Worm (Caenorhabditis elegans) whole organism, L3 larva: ENCODE results near the gene R52.5.
"Not testable (repeated sequence)": the region's sequence is repeated elsewhere in the genome, so short reads cannot be mapped to it uniquely, and the experiment has no call there.

Experiments
- ceh-9 ChIP-seq: sonication (generic microtip); optimal IDR thresholded peaks from 2 replicates; lab custom pipeline; 2018; ENCODE audit warnings: missing biosample characterization, missing genetic modification characterization
- egl-27 ChIP-seq: sonication (generic microtip); optimal IDR thresholded peaks from 4 replicates; lab custom pipeline; 2017; ENCODE audit warnings: missing biosample characterization, missing genetic modification reagents, missing genetic modification characterization
- egl-5 ChIP-seq: fragments of 150-350 bp; optimal IDR thresholded peaks from 2 replicates; lab custom pipeline; 2017; ENCODE audit warnings: missing biosample characterization, missing genetic modification reagents, missing genetic modification characterization, inconsistent platforms
- elt-3 ChIP-seq, 3 experiments: fragments of 150-350 bp in 1 of 3; sonication (generic microtip) in 2 of 3; optimal IDR thresholded peaks; 2 replicates in 2 of 3; 4 replicates in 1 of 3; lab custom pipeline; 2014 to 2017; ENCODE audit warnings: missing biosample characterization in 3 of 3, missing genetic modification characterization in 3 of 3
- fkh-10 ChIP-seq: sonication (generic microtip); optimal IDR thresholded peaks from 2 replicates; lab custom pipeline; 2017; ENCODE audit warnings: missing biosample characterization, missing genetic modification reagents, missing genetic modification characterization
- fkh-2 ChIP-seq: fragments of 150-350 bp; optimal IDR thresholded peaks from 2 replicates; lab custom pipeline; 2014; ENCODE audit warnings: missing biosample characterization, missing genetic modification reagents, missing genetic modification characterization
- fos-1 ChIP-seq: fragments of 150-350 bp; optimal IDR thresholded peaks from 2 replicates; lab custom pipeline; 2014; ENCODE audit warnings: missing biosample characterization, missing genetic modification characterization
- jun-1 ChIP-seq: fragments of 150-350 bp; optimal IDR thresholded peaks from 2 replicates; lab custom pipeline; 2014; ENCODE audit warnings: missing biosample characterization, missing genetic modification reagents, missing genetic modification characterization
- lin-15B ChIP-seq: fragments of 150-350 bp; optimal IDR thresholded peaks from 2 replicates; lab custom pipeline; 2014; ENCODE audit warnings: missing biosample characterization, missing genetic modification characterization
- lin-39 ChIP-seq: fragments of 150-350 bp; optimal IDR thresholded peaks from 2 replicates; lab custom pipeline; 2018; ENCODE audit warnings: missing biosample characterization, missing genetic modification reagents, missing genetic modification characterization
- lsy-12 ChIP-seq: sonication (generic microtip); optimal IDR thresholded peaks from 2 replicates; lab custom pipeline; 2016; ENCODE audit warnings: mild to moderate bottlenecking, missing genetic modification characterization, missing compliant biosample characterization
- mdl-1 ChIP-seq: fragments of 150-350 bp; optimal IDR thresholded peaks from 2 replicates; lab custom pipeline; 2014; ENCODE audit warnings: missing biosample characterization, missing genetic modification characterization
- mml-1 ChIP-seq: fragments of 150-350 bp; sonication (generic microtip); optimal IDR thresholded peaks from 3 replicates; lab custom pipeline; 2014; ENCODE audit warnings: missing biosample characterization, missing genetic modification characterization
- nfya-1 ChIP-seq: sonication (generic microtip); optimal IDR thresholded peaks from 2 replicates; lab custom pipeline; 2017; ENCODE audit warnings: missing genetic modification characterization, mild to moderate bottlenecking, missing compliant biosample characterization, antibody characterized with exemption, moderate library complexity; ENCODE audit not compliant: insufficient read depth
- nhr-11 ChIP-seq: fragments of 150-350 bp; optimal IDR thresholded peaks from 2 replicates; lab custom pipeline; 2014; ENCODE audit warnings: missing biosample characterization, missing genetic modification characterization
- nhr-12 ChIP-seq: fragments of 150-350 bp; optimal IDR thresholded peaks from 2 replicates; lab custom pipeline; 2014; ENCODE audit warnings: missing biosample characterization, missing genetic modification characterization
- nhr-23 ChIP-seq: fragments of 150-350 bp; optimal IDR thresholded peaks from 2 replicates; lab custom pipeline; 2014; ENCODE audit warnings: missing biosample characterization, missing genetic modification reagents, missing genetic modification characterization
- nhr-237 ChIP-seq: fragments of 150-350 bp; optimal IDR thresholded peaks from 2 replicates; lab custom pipeline; 2014; ENCODE audit warnings: missing biosample characterization, missing genetic modification characterization
- nhr-25 ChIP-seq: sonication (generic microtip); optimal IDR thresholded peaks from 2 replicates; lab custom pipeline; 2017; ENCODE audit warnings: missing biosample characterization, missing genetic modification characterization
- nhr-43 ChIP-seq: sonication (generic microtip); optimal IDR thresholded peaks from 2 replicates; lab custom pipeline; 2016; ENCODE audit warnings: mild to moderate bottlenecking, missing genetic modification characterization, missing compliant biosample characterization; ENCODE audit not compliant: poor library complexity, severe bottlenecking
- nhr-67 ChIP-seq: fragments of 150-350 bp; optimal IDR thresholded peaks from 2 replicates; lab custom pipeline; 2014; ENCODE audit warnings: missing biosample characterization, missing genetic modification characterization
- nhr-76 ChIP-seq: fragments of 150-350 bp; sonication (generic microtip); optimal IDR thresholded peaks from 5 replicates; lab custom pipeline; 2014; ENCODE audit warnings: missing biosample characterization, missing genetic modification characterization
- nhr-77 ChIP-seq: fragments of 150-350 bp; optimal IDR thresholded peaks from 2 replicates; lab custom pipeline; 2014; ENCODE audit warnings: missing biosample characterization, missing genetic modification characterization
- pha-4 ChIP-seq: fragments of 150-350 bp; optimal IDR thresholded peaks from 2 replicates; lab custom pipeline; 2014; ENCODE audit warnings: missing biosample characterization, missing genetic modification reagents, missing genetic modification characterization
- pqm-1 ChIP-seq: fragments of 150-350 bp; optimal IDR thresholded peaks from 2 replicates; lab custom pipeline; 2017; ENCODE audit warnings: missing biosample characterization, missing genetic modification characterization, inconsistent platforms
- sea-2 ChIP-seq: fragments of 150-350 bp; sonication (generic microtip); optimal IDR thresholded peaks from 4 replicates; lab custom pipeline; 2014; ENCODE audit warnings: missing biosample characterization, missing genetic modification reagents, missing genetic modification characterization
- skn-1 ChIP-seq: fragments of 150-350 bp; optimal IDR thresholded peaks from 2 replicates; lab custom pipeline; 2014; ENCODE audit warnings: missing biosample characterization, missing genetic modification characterization
- snpc-4 ChIP-seq: fragments of 150-350 bp; optimal IDR thresholded peaks from 2 replicates; lab custom pipeline; 2014; ENCODE audit warnings: missing biosample characterization, missing genetic modification characterization
- tbx-2 ChIP-seq: sonication (generic microtip); optimal IDR thresholded peaks from 2 replicates; lab custom pipeline; 2016; ENCODE audit warnings: mild to moderate bottlenecking, missing genetic modification characterization, missing compliant biosample characterization
- unc-39 ChIP-seq: sonication (generic microtip); optimal IDR thresholded peaks from 4 replicates; lab custom pipeline; 2017; ENCODE audit warnings: missing biosample characterization, missing genetic modification characterization
- unc-62 ChIP-seq: fragments of 150-350 bp; sonication (generic microtip); optimal IDR thresholded peaks from 4 replicates; lab custom pipeline; 2014; ENCODE audit warnings: missing biosample characterization, missing genetic modification reagents, missing genetic modification characterization
- zag-1 ChIP-seq: fragments of 150-350 bp; optimal IDR thresholded peaks from 2 replicates; lab custom pipeline; 2014; ENCODE audit warnings: missing biosample characterization, missing genetic modification characterization

Gene R52.5

ce11 chrII:2109943-2110342 is at the start of gene R52.5:
Gene R52.5 (minus strand): TSS chrII:2110043.
- no peak for TF ChIP-seq lin-39 (tag; lab: Kevin White, UChicago)
- TF ChIP-seq egl-5 (tag; lab: Kevin White, UChicago), result no peak
- TF ChIP-seq fkh-10, result no peak
- TF ChIP-seq nhr-43 (tag; lab: Kevin White, UChicago), result no peak
- TF ChIP-seq elt-3 (tag; optimal IDR thresholded peaks at IDR 0.05; lab: Kevin White, UChicago), result no peak
- no peak for TF ChIP-seq jun-1 (tag; lab: Kevin White, UChicago)
- TF ChIP-seq skn-1 (tag; lab: Kevin White, UChicago), result no peak
- no peak for TF ChIP-seq nhr-237 (tag; lab: Kevin White, UChicago)
- no peak for TF ChIP-seq nfya-1
- no peak for TF ChIP-seq mdl-1 (tag; lab: Kevin White, UChicago)
- no peak for TF ChIP-seq egl-27
- TF ChIP-seq zag-1, result no peak
- TF ChIP-seq nhr-12 (tag; lab: Kevin White, UChicago), result no peak
- no peak for TF ChIP-seq sea-2 (GFP tag; lab: Kevin White, UChicago)
- TF ChIP-seq nhr-77 (tag; lab: Kevin White, UChicago), result no peak
- no peak for TF ChIP-seq ceh-9 (tag; lab: Kevin White, UChicago)
- TF ChIP-seq fkh-2 (tag; lab: Kevin White, UChicago), result no peak
- TF ChIP-seq pha-4 (tag; lab: Kevin White, UChicago), result no peak

ce11 chrII:2153708-2154107 is 43.9 kb upstream of the R52.5 start, which contains the start of gene math-18:
Gene math-18 (plus strand): TSS chrII:2154008.
- TF ChIP-seq lsy-12 (tag; lab: Kevin White, UChicago); pha-4 (tag; lab: Kevin White, UChicago); nfya-1: not testable (repeated sequence)

ce11 chrII:2152455-2152854 is 42.6 kb upstream of the R52.5 start:
- TF ChIP-seq pqm-1 (tag; lab: Kevin White, UChicago) (peak; percentile 9), jun-1 (tag; lab: Kevin White, UChicago) (no peak)

- TF ChIP-seq fos-1 (tag; lab: Kevin White, UChicago) (no peak), mml-1 (tag; lab: Kevin White, UChicago) (no peak), lsy-12 (tag; lab: Kevin White, UChicago) (no peak), skn-1 (tag; lab: Kevin White, UChicago) (no peak), unc-39 (tag; lab: Kevin White, UChicago) (no peak), egl-5 (tag; lab: Kevin White, UChicago) (no peak), tbx-2 (tag; lab: Kevin White, UChicago) (no peak), nhr-76 (tag; lab: Kevin White, UChicago) (no peak), ceh-9 (tag; lab: Kevin White, UChicago) (no peak), unc-62 (GFP tag; lab: Kevin White, UChicago) (no peak), elt-3 (tag; optimal IDR thresholded peaks at IDR 0.05; lab: Kevin White, UChicago) (no peak), nhr-25 (no peak), nhr-67 (tag; lab: Kevin White, UChicago) (no peak), nhr-237 (tag; lab: Kevin White, UChicago) (no peak), lin-15B (tag; lab: Kevin White, UChicago) (no peak), nhr-77 (tag; lab: Kevin White, UChicago) (no peak), nhr-11 (tag; lab: Kevin White, UChicago) (no peak), snpc-4 (no peak)
These were observed 40.7 kb upstream of the R52.5 start, which contains the start of the genes C40A11.7 and C40A11.8 for ce11 chrII:2150485-2150985. Gene C40A11.7 (minus strand): TSS chrII:2150585. Gene C40A11.8 (minus strand): TSS chrII:2150935.

ce11 chrII:2146900-2147375 is 37.1 kb upstream of the R52.5 start, which contains the start of gene C40A11.2:
Gene C40A11.2 (plus strand): TSS chrII:2146950.
- TF ChIP-seq nhr-23 (tag; lab: Kevin White, UChicago) (no peak), nhr-12 (tag; lab: Kevin White, UChicago) (no peak)
